Fruit fly (Drosophila melanogaster): Measurements from ENCODE around the gene CG12016.

DNA sequence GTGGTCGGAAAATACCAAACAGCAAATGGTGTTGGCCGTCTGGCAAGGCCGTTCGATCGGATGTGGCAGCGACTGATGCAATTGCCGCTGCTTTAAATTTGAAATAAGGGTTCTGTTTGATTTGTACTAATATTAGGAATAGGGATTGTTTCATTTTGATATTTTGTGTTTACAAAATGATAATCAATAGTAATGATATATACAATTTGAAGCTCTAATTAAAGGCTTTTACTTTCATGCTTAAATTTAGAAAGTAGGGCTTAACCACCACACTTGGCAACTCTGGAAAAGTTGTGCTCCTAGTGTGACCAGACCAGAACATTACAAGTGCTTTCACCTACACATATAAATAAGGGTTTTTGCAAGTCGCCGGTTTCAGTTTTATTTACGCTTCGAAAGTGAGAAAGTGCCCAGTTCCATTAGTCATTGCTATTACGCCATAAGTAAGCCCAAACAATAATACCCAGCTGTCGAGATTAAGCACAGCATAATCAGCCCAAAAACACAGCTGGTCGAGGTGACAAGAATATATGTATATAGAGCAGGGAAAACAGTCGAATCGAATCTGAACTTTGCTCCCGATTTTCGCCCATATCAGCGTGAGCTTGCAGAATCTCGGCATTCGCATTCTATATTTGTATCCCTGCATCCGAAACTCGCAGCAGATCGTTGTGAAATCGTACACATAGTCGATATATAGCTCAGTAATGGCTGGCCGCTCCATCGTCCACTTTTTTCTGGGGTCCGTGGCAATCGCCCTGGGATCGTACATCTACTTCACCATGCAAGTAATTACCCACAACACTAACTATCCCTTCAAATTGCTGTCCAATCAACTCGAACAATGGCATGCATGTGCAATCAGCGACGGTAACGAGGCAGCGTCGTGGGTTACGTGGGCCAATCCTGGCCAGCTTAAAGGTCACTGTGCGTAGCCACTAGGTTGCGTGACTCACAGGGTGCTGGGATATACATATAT, 6.9 kb downstream of the CG12016 start, which contains the start of gene Gtpx:
- TF ChIP-seq pan (optimal IDR thresholded peaks at IDR 0.05) (no peak), usp (GFP tag; optimal IDR thresholded peaks at IDR 0.05) (no peak), CG8478 (optimal IDR thresholded peaks at IDR 0.05) (no peak)
